Fruit fly (Drosophila melanogaster): Measurements from ENCODE around the gene CG31176.

- no peak for TF ChIP-seq Clk (GFP tag; optimal IDR thresholded peaks at IDR 0.05)
- TF ChIP-seq Crg-1 (GFP tag; optimal IDR thresholded peaks at IDR 0.05), result no peak
- TF ChIP-seq CG11617 (GFP tag; optimal IDR thresholded peaks at IDR 0.05), result no peak
- TF ChIP-seq CG5204 (GFP tag; optimal IDR thresholded peaks at IDR 0.05), result no peak
- TF ChIP-seq kay (GFP tag; ENCODE audit: borderline replicate concordance), result peak; percentile 95
- peak; percentile 51 for TF ChIP-seq tj (GFP tag; optimal IDR thresholded peaks at IDR 0.05)
- TF ChIP-seq CG7045 (GFP tag; optimal IDR thresholded peaks at IDR 0.05), result no peak
- TF ChIP-seq pad (GFP tag; optimal IDR thresholded peaks at IDR 0.05), result peak; percentile 5
Observed at dm6 chr3R:21740766-21741350, 21.4 kb upstream of the CG31176 start.

Data from whole organism, adult.